Worm (Caenorhabditis elegans) whole organism, young adult: Measurements from ENCODE around the gene nhr-273.

ENCODE experiments used
- ekl-4 ChIP-seq: fragments of 200-800 bp; sonication (Bioruptor generic); IDR thresholded peaks from 2 replicates; pipeline ENCODE4 v1.3.6; 2022; ENCODE audit warnings: missing genetic modification reagents, missing genetic modification characterization, missing compliant biosample characterization
- pha-4 ChIP-seq: fragments of 150-350 bp; sonication (generic microtip); optimal IDR thresholded peaks from 2 replicates; lab custom pipeline; 2014; ENCODE audit warnings: missing biosample characterization, missing genetic modification reagents, missing genetic modification characterization
- sea-2 ChIP-seq: fragments of 200-800 bp; sonication (Bioruptor generic); IDR thresholded peaks from 2 replicates; pipeline ENCODE4 v1.3.6; 2022; ENCODE audit warnings: missing genetic modification characterization, missing compliant biosample characterization

DNA sequence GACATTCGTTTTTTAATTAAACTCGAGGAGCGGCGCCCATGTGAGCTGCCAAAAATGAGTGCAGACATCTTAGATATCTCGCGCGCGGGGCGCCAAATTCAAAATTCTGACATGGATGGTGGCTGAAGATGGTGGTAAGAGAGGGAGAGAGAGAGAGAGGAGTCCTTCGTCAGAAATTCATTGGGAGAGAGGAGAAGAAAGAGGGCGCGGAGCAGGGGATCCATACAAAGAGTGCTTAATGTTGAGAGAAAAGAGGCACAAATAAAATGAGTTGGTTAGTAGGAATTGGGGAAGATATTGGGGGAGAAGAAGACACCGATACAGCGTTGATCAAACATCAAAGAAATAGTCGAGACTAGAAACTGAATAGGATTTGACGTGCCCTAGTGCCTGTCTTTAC, 18.4 kb downstream of the nhr-273 start:
- TF ChIP-seq pha-4 (tag; lab: Kevin White, UChicago) (no peak), sea-2 (GFP tag; lab: Robert Waterston, UW) (no peak), ekl-4 (GFP tag; lab: Robert Waterston, UW) (no peak)
